Worm (Caenorhabditis elegans) whole organism, L3 larva: Measurements from ENCODE around the gene btb-6.

ENCODE experiments used
- R02D3.7 ChIP-seq: fragments of 150-350 bp; optimal IDR thresholded peaks from 2 replicates; lab custom pipeline; 2014; ENCODE audit warnings: missing biosample characterization, missing genetic modification characterization
- ZK546.5 ChIP-seq: sonication (generic microtip); optimal IDR thresholded peaks from 2 replicates; lab custom pipeline; 2017; ENCODE audit warnings: missing biosample characterization, missing genetic modification characterization
- aly-2 ChIP-seq: fragments of 150-350 bp; optimal IDR thresholded peaks from 2 replicates; lab custom pipeline; 2014; ENCODE audit warnings: missing biosample characterization, missing genetic modification characterization
- ama-1 ChIP-seq: fragments of 150-350 bp; optimal IDR thresholded peaks from 2 replicates; lab custom pipeline; 2018
- ceh-16 ChIP-seq: sonication (generic microtip); optimal IDR thresholded peaks from 2 replicates; lab custom pipeline; 2017; ENCODE audit warnings: missing biosample characterization, missing genetic modification characterization
- ceh-28 ChIP-seq: fragments of 150-350 bp; optimal IDR thresholded peaks from 2 replicates; lab custom pipeline; 2014; ENCODE audit warnings: missing biosample characterization, missing genetic modification reagents, missing genetic modification characterization
- ceh-82 ChIP-seq: fragments of 150-350 bp; optimal IDR thresholded peaks from 2 replicates; lab custom pipeline; 2014; ENCODE audit warnings: missing biosample characterization, missing genetic modification characterization
- daf-12 ChIP-seq: fragments of 150-350 bp; optimal IDR thresholded peaks from 2 replicates; lab custom pipeline; 2014; ENCODE audit warnings: missing biosample characterization, missing genetic modification reagents, missing genetic modification characterization
- egl-27 ChIP-seq: sonication (generic microtip); optimal IDR thresholded peaks from 4 replicates; lab custom pipeline; 2017; ENCODE audit warnings: missing biosample characterization, missing genetic modification reagents, missing genetic modification characterization
- egl-5 ChIP-seq: fragments of 150-350 bp; optimal IDR thresholded peaks from 2 replicates; lab custom pipeline; 2017; ENCODE audit warnings: missing biosample characterization, missing genetic modification reagents, missing genetic modification characterization, inconsistent platforms
- elt-1 ChIP-seq: fragments of 150-350 bp; optimal IDR thresholded peaks from 2 replicates; lab custom pipeline; 2014; ENCODE audit warnings: missing biosample characterization, missing genetic modification characterization
- elt-2 ChIP-seq: sonication (generic microtip); optimal IDR thresholded peaks from 2 replicates; lab custom pipeline; 2016; ENCODE audit warnings: missing genetic modification reagents, mild to moderate bottlenecking, missing genetic modification characterization, missing compliant biosample characterization
- elt-3 ChIP-seq, 3 experiments: fragments of 150-350 bp in 1 of 3; sonication (generic microtip) in 2 of 3; optimal IDR thresholded peaks; 2 replicates in 2 of 3; 4 replicates in 1 of 3; lab custom pipeline; 2014 to 2017; ENCODE audit warnings: missing biosample characterization in 3 of 3, missing genetic modification characterization in 3 of 3
- fkh-10 ChIP-seq: sonication (generic microtip); optimal IDR thresholded peaks from 2 replicates; lab custom pipeline; 2017; ENCODE audit warnings: missing biosample characterization, missing genetic modification reagents, missing genetic modification characterization
- fkh-2 ChIP-seq: fragments of 150-350 bp; optimal IDR thresholded peaks from 2 replicates; lab custom pipeline; 2014; ENCODE audit warnings: missing biosample characterization, missing genetic modification reagents, missing genetic modification characterization
- hmg-11 ChIP-seq: sonication (generic microtip); optimal IDR thresholded peaks from 2 replicates; lab custom pipeline; 2016; ENCODE audit warnings: missing genetic modification characterization, missing compliant biosample characterization
- jun-1 ChIP-seq: fragments of 150-350 bp; optimal IDR thresholded peaks from 2 replicates; lab custom pipeline; 2014; ENCODE audit warnings: missing biosample characterization, missing genetic modification reagents, missing genetic modification characterization
- lin-15B ChIP-seq: fragments of 150-350 bp; optimal IDR thresholded peaks from 2 replicates; lab custom pipeline; 2014; ENCODE audit warnings: missing biosample characterization, missing genetic modification characterization
- lsy-12 ChIP-seq: sonication (generic microtip); optimal IDR thresholded peaks from 2 replicates; lab custom pipeline; 2016; ENCODE audit warnings: mild to moderate bottlenecking, missing genetic modification characterization, missing compliant biosample characterization
- mdl-1 ChIP-seq: fragments of 150-350 bp; optimal IDR thresholded peaks from 2 replicates; lab custom pipeline; 2014; ENCODE audit warnings: missing biosample characterization, missing genetic modification characterization
- nfya-1 ChIP-seq: sonication (generic microtip); optimal IDR thresholded peaks from 2 replicates; lab custom pipeline; 2017; ENCODE audit warnings: missing genetic modification characterization, mild to moderate bottlenecking, missing compliant biosample characterization, antibody characterized with exemption, moderate library complexity; ENCODE audit not compliant: insufficient read depth
- nhr-11 ChIP-seq: fragments of 150-350 bp; optimal IDR thresholded peaks from 2 replicates; lab custom pipeline; 2014; ENCODE audit warnings: missing biosample characterization, missing genetic modification characterization
- nhr-12 ChIP-seq: fragments of 150-350 bp; optimal IDR thresholded peaks from 2 replicates; lab custom pipeline; 2014; ENCODE audit warnings: missing biosample characterization, missing genetic modification characterization
- nhr-23 ChIP-seq: fragments of 150-350 bp; optimal IDR thresholded peaks from 2 replicates; lab custom pipeline; 2014; ENCODE audit warnings: missing biosample characterization, missing genetic modification reagents, missing genetic modification characterization
- nhr-237 ChIP-seq: fragments of 150-350 bp; optimal IDR thresholded peaks from 2 replicates; lab custom pipeline; 2014; ENCODE audit warnings: missing biosample characterization, missing genetic modification characterization
- nhr-28 ChIP-seq: fragments of 150-350 bp; optimal IDR thresholded peaks from 2 replicates; lab custom pipeline; 2014; ENCODE audit warnings: missing biosample characterization, missing genetic modification characterization
- nhr-43 ChIP-seq: sonication (generic microtip); optimal IDR thresholded peaks from 2 replicates; lab custom pipeline; 2016; ENCODE audit warnings: mild to moderate bottlenecking, missing genetic modification characterization, missing compliant biosample characterization; ENCODE audit not compliant: poor library complexity, severe bottlenecking
- nhr-67 ChIP-seq: fragments of 150-350 bp; optimal IDR thresholded peaks from 2 replicates; lab custom pipeline; 2014; ENCODE audit warnings: missing biosample characterization, missing genetic modification characterization
- nhr-76 ChIP-seq: fragments of 150-350 bp; sonication (generic microtip); optimal IDR thresholded peaks from 5 replicates; lab custom pipeline; 2014; ENCODE audit warnings: missing biosample characterization, missing genetic modification characterization
- nhr-77 ChIP-seq: fragments of 150-350 bp; optimal IDR thresholded peaks from 2 replicates; lab custom pipeline; 2014; ENCODE audit warnings: missing biosample characterization, missing genetic modification characterization
- pqm-1 ChIP-seq: fragments of 150-350 bp; optimal IDR thresholded peaks from 2 replicates; lab custom pipeline; 2017; ENCODE audit warnings: missing biosample characterization, missing genetic modification characterization, inconsistent platforms
- sea-2 ChIP-seq: fragments of 150-350 bp; sonication (generic microtip); optimal IDR thresholded peaks from 4 replicates; lab custom pipeline; 2014; ENCODE audit warnings: missing biosample characterization, missing genetic modification reagents, missing genetic modification characterization
- skn-1 ChIP-seq: fragments of 150-350 bp; optimal IDR thresholded peaks from 2 replicates; lab custom pipeline; 2014; ENCODE audit warnings: missing biosample characterization, missing genetic modification characterization
- unc-39 ChIP-seq: sonication (generic microtip); optimal IDR thresholded peaks from 4 replicates; lab custom pipeline; 2017; ENCODE audit warnings: missing biosample characterization, missing genetic modification characterization
- unc-62 ChIP-seq: fragments of 150-350 bp; sonication (generic microtip); optimal IDR thresholded peaks from 4 replicates; lab custom pipeline; 2014; ENCODE audit warnings: missing biosample characterization, missing genetic modification reagents, missing genetic modification characterization
- zag-1 ChIP-seq: fragments of 150-350 bp; optimal IDR thresholded peaks from 2 replicates; lab custom pipeline; 2014; ENCODE audit warnings: missing biosample characterization, missing genetic modification characterization
- ztf-4 ChIP-seq: fragments of 150-350 bp; optimal IDR thresholded peaks from 2 replicates; lab custom pipeline; 2014; ENCODE audit warnings: missing biosample characterization, missing genetic modification characterization

btb-6 gene

ce11 chrII:1692827-1693226 lies 22.3 kb upstream of the btb-6 start, which contains the start of gene fbxc-21:
Gene fbxc-21 (minus strand): TSS chrII:1692927.
- TF ChIP-seq nhr-237 (no peak), mdl-1 (no peak)

DNA sequence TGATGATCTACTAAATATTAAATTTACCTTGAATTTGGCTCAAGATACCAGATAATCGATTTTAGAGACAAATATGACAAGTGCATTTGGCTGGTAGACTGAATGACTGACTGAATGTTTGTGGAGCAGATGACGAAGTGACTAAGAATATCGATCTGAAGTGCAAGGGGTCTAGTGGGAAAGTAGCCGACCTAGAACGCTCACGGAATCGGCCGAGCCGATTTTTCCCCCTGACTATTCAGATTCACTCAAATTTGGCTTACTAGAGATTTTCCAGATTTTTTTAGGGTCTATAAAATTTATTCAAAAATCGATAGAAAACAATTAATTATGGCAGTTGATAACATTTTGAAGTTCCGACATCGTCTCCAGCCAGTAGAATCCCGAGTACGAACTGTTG lies 20.6 kb upstream of the btb-6 start, which contains the start of gene fbxc-26:
fbxc-26 (minus strand) TSS at position 101 of the 400 bp plus-strand sequence.
- TF ChIP-seq zag-1 (tag; lab: Kevin White, UChicago) (no peak), ama-1 (lab: Kevin White, UChicago) (no peak), nhr-237 (no peak), elt-2 (tag; lab: Kevin White, UChicago) (no peak), fkh-10 (no peak), fkh-2 (tag; lab: Kevin White, UChicago) (no peak), ZK546.5 (tag; lab: Kevin White, UChicago) (no peak), elt-3 (tag; optimal IDR thresholded peaks at IDR 0.05; lab: Kevin White, UChicago) (no peak), nfya-1 (no peak), nhr-12 (no peak), egl-5 (tag; lab: Kevin White, UChicago) (no peak), pqm-1 (tag; lab: Kevin White, UChicago) (no peak), skn-1 (tag; lab: Kevin White, UChicago) (no peak), nhr-28 (tag; lab: Kevin White, UChicago) (no peak), ztf-4 (tag; lab: Kevin White, UChicago) (no peak), lsy-12 (tag; lab: Kevin White, UChicago) (no peak), nhr-11 (no peak)

DNA sequence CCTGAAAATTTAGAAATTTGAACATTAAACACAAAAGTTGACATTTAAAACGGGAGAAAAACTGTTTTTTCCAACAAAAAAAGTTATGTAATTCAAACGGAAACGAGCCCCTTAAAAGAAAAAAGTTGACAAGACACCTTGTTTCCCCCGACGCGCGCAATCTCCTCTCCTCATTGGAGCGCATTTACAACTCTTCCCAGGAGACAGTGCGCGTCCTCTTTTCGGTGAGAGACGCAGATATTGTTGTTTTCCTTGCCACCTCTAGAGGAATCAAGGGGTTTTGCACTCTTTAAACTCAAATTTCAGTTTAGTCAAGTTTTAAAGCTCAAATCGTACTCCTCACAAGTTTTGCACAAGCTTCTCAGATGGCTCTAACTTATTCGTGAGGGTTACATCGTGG lies 19.2 kb upstream of the btb-6 start, which contains the start of gene F58E1.13:
F58E1.13 (minus strand) TSS at position 12 of the 400 bp plus-strand sequence.
- TF ChIP-seq sea-2 (GFP tag; lab: Kevin White, UChicago) (no peak), egl-27 (tag; lab: Kevin White, UChicago) (no peak), zag-1 (tag; lab: Kevin White, UChicago) (no peak), nhr-11 (no peak), hmg-11 (tag; lab: Kevin White, UChicago) (no peak), nhr-67 (tag; lab: Kevin White, UChicago) (no peak), lsy-12 (tag; lab: Kevin White, UChicago) (no peak)

ce11 chrII:1703363-1703762 lies 11.7 kb upstream of the btb-6 start, which contains the start of gene fbxb-47:
Gene fbxb-47 (minus strand): TSS chrII:1703463.
- TF ChIP-seq nhr-28 (tag; lab: Kevin White, UChicago) (no peak), aly-2 (tag; lab: Kevin White, UChicago) (no peak), ama-1 (lab: Kevin White, UChicago) (no peak), fkh-10 (no peak), pqm-1 (tag; lab: Kevin White, UChicago) (no peak), nhr-76 (no peak), ZK546.5 (tag; lab: Kevin White, UChicago) (no peak)

DNA sequence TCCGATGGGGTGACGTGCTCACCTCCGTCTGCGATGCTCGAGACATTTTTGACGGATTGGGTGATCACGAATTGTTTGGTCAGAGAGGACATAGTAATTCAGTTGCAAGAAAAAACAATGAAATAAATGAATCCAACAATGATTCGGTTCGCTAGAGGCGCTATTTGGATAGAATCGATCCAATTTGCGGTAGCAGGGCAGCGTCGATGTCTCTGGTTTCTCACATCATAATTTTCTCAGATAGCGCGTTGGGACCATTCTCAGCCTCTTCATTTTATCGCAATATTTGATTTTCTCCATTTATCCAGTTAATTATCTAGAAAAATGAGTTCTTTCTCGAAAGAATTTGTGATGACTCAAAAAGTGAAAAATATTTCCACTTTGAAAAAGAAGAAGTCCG lies 8.7 kb upstream of the btb-6 start, which contains the start of gene sdz-18:
sdz-18 (minus strand) TSS at position 101 of the 400 bp plus-strand sequence.
- no peak for TF ChIP-seq ceh-82 (tag; lab: Kevin White, UChicago)
- no peak for TF ChIP-seq nhr-23 (tag; lab: Kevin White, UChicago)
- no peak for TF ChIP-seq mdl-1
- no peak for TF ChIP-seq ceh-16

DNA sequence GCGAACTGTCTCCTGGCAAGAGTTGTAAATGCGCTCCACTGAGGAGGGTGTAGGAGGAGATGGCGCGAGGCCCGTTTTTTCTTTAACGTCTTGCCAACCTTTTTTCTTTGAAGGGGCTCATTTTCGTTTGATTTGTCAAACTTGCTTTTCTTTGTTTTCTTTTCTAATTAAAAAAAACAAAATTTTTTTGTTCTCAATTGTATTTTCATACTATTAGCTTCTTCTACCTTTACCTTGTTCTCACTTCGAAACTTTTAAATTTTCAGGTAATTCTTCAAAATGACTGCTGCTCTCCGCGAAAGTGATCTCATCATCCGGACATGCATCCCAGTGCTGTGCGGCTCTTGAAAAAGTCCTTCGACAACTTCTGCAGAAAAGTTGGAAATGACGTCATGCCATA lies 5.1 kb upstream of the btb-6 start, which contains the start of gene fbxa-184:
fbxa-184 (plus strand) TSS at position 301 of the 400 bp plus-strand sequence.
- TF ChIP-seq R02D3.7 (tag; lab: Kevin White, UChicago) (no peak), nhr-77 (tag; lab: Kevin White, UChicago) (no peak), unc-39 (no peak), skn-1 (tag; lab: Kevin White, UChicago) (no peak), nhr-43 (tag; lab: Kevin White, UChicago) (no peak), nhr-237 (no peak), lin-15B (tag; lab: Kevin White, UChicago) (no peak), jun-1 (tag; lab: Kevin White, UChicago) (no peak), unc-62 (no peak), ceh-28 (tag; lab: Kevin White, UChicago) (no peak), ztf-4 (tag; lab: Kevin White, UChicago) (no peak), daf-12 (tag; lab: Kevin White, UChicago) (no peak), ZK546.5 (tag; lab: Kevin White, UChicago) (no peak), egl-5 (tag; lab: Kevin White, UChicago) (no peak), nhr-11 (no peak), elt-1 (no peak)
